Worm (Caenorhabditis elegans) whole organism, L1 larva: ENCODE data around the gene mrpl-50.

Source experiments
- C04F5.9 ChIP-seq: sonication (generic microtip); optimal IDR thresholded peaks from 2 replicates; lab custom pipeline; 2016; ENCODE audit warnings: missing genetic modification characterization, missing compliant biosample characterization
- F16B12.6 ChIP-seq: fragments of 150-350 bp; optimal IDR thresholded peaks from 2 replicates; lab custom pipeline; 2014; ENCODE audit warnings: missing biosample characterization, missing genetic modification characterization
- alr-1 ChIP-seq: fragments of 200-800 bp; sonication (Bioruptor generic); optimal IDR thresholded peaks from 2 replicates; lab custom pipeline; 2018; ENCODE audit warnings: borderline replicate concordance, mild to moderate bottlenecking, missing genetic modification characterization, missing compliant biosample characterization
- ama-1 ChIP-seq: fragments of 150-350 bp; optimal IDR thresholded peaks from 2 replicates; lab custom pipeline; 2014
- blmp-1 ChIP-seq: fragments of 150-350 bp; optimal IDR thresholded peaks from 2 replicates; lab custom pipeline; 2014; ENCODE audit warnings: missing biosample characterization, missing genetic modification characterization
- ceh-8 ChIP-seq: fragments of 200-800 bp; sonication (Bioruptor generic); optimal IDR thresholded peaks from 2 replicates; lab custom pipeline; 2018; ENCODE audit warnings: mild to moderate bottlenecking, missing genetic modification characterization, moderate library complexity, missing compliant biosample characterization
- ceh-82 ChIP-seq, 3 experiments: fragments of 150-350 bp in 1 of 3; sonication (generic microtip) in 2 of 3; optimal IDR thresholded peaks; 2 replicates each; lab custom pipeline; 2014 to 2017; ENCODE audit warnings: missing biosample characterization in 3 of 3, missing genetic modification characterization in 3 of 3
- ceh-88 ChIP-seq: fragments of 200-800 bp; sonication (Bioruptor generic); IDR thresholded peaks from 2 replicates; pipeline ENCODE4 v1.3.6; 2022; ENCODE audit warnings: missing genetic modification characterization, missing compliant biosample characterization
- ces-1 ChIP-seq: fragments of 150-350 bp; optimal IDR thresholded peaks from 2 replicates; lab custom pipeline; 2014; ENCODE audit warnings: missing biosample characterization, missing genetic modification reagents, missing genetic modification characterization
- dpl-1 ChIP-seq, 3 experiments: fragments of 150-350 bp in 2 of 3; sonication (generic microtip) in 1 of 3; optimal IDR thresholded peaks; 2 replicates each; lab custom pipeline; 2014 to 2017; ENCODE audit warnings: missing biosample characterization in 3 of 3, missing genetic modification characterization in 3 of 3, missing genetic modification reagents in 3 of 3
- dsc-1 ChIP-seq: sonication (generic microtip); optimal IDR thresholded peaks from 2 replicates; lab custom pipeline; 2016; ENCODE audit warnings: mild to moderate bottlenecking, missing genetic modification characterization, missing compliant biosample characterization
- efl-1 ChIP-seq, 4 experiments: fragments of 150-350 bp; optimal IDR thresholded peaks in 3 of 4; peaks in 1 of 4; 1 replicate in 1 of 4; 2 replicates in 3 of 4; lab custom pipeline; 2014; ENCODE audit warnings: missing biosample characterization in 2 of 4, missing genetic modification characterization in 2 of 4, missing genetic modification reagents in 2 of 4
- efl-3 ChIP-seq: fragments of 200-800 bp; sonication (Bioruptor generic); optimal IDR thresholded peaks from 2 replicates; lab custom pipeline; 2018; ENCODE audit warnings: mild to moderate bottlenecking, missing genetic modification characterization, missing compliant biosample characterization
- egl-27 ChIP-seq, 2 experiments: fragments of 150-350 bp in 1 of 2; sonication (generic microtip); optimal IDR thresholded peaks; 3 replicates each; lab custom pipeline; 2017 to 2018; ENCODE audit warnings: missing biosample characterization in 2 of 2, missing genetic modification characterization in 2 of 2, missing genetic modification reagents in 2 of 2
- elt-2 ChIP-seq: sonication (generic microtip); optimal IDR thresholded peaks from 2 replicates; lab custom pipeline; 2016; ENCODE audit warnings: missing genetic modification characterization, mild to moderate bottlenecking, inconsistent platforms, missing compliant biosample characterization, missing genetic modification reagents
- elt-3 ChIP-seq, 6 experiments: fragments of 150-350 bp in 1 of 6; sonication (generic microtip); optimal IDR thresholded peaks; 2 replicates each; lab custom pipeline; 2017 to 2018; ENCODE audit warnings: missing biosample characterization in 6 of 6, missing genetic modification characterization in 6 of 6, inconsistent platforms in 1 of 6
- ets-5 ChIP-seq: fragments of 200-800 bp; sonication (Bioruptor generic); IDR thresholded peaks from 2 replicates; pipeline ENCODE4 v1.3.6; 2022; ENCODE audit warnings: missing genetic modification characterization, missing compliant biosample characterization
- fkh-4 ChIP-seq: sonication (generic microtip); optimal IDR thresholded peaks from 2 replicates; lab custom pipeline; 2016; ENCODE audit warnings: missing compliant biosample characterization, missing genetic modification characterization, borderline replicate concordance
- fkh-8 ChIP-seq: sonication (generic microtip); optimal IDR thresholded peaks from 2 replicates; lab custom pipeline; 2016; ENCODE audit warnings: mild to moderate bottlenecking, missing genetic modification characterization, missing compliant biosample characterization
- fos-1 ChIP-seq: fragments of 150-350 bp; optimal IDR thresholded peaks from 2 replicates; lab custom pipeline; 2014; ENCODE audit warnings: missing biosample characterization, missing genetic modification characterization
- grh-1 ChIP-seq: fragments of 200-800 bp; sonication (Bioruptor generic); IDR thresholded peaks from 2 replicates; pipeline ENCODE4 v1.3.6; 2022; ENCODE audit warnings: missing genetic modification reagents, missing genetic modification characterization, missing compliant biosample characterization
- hlh-4 ChIP-seq: sonication (generic microtip); optimal IDR thresholded peaks from 2 replicates; lab custom pipeline; 2016; ENCODE audit warnings: mild to moderate bottlenecking, missing genetic modification characterization, missing compliant biosample characterization
- jun-1 ChIP-seq: fragments of 150-350 bp; optimal IDR thresholded peaks from 2 replicates; lab custom pipeline; 2014; ENCODE audit warnings: missing biosample characterization, missing genetic modification reagents, missing genetic modification characterization
- lin-39 ChIP-seq: fragments of 150-350 bp; optimal IDR thresholded peaks from 2 replicates; lab custom pipeline; 2014; ENCODE audit warnings: missing biosample characterization, missing genetic modification reagents, missing genetic modification characterization
- lir-3 ChIP-seq: sonication (generic microtip); optimal IDR thresholded peaks from 2 replicates; lab custom pipeline; 2016; ENCODE audit warnings: mild to moderate bottlenecking, missing genetic modification characterization, moderate library complexity, missing compliant biosample characterization; ENCODE audit not compliant: poor library complexity
- nhr-11 ChIP-seq: fragments of 150-350 bp; optimal IDR thresholded peaks from 2 replicates; lab custom pipeline; 2014; ENCODE audit warnings: missing biosample characterization, missing genetic modification characterization
- nhr-12 ChIP-seq: sonication (generic microtip); optimal IDR thresholded peaks from 2 replicates; lab custom pipeline; 2017; ENCODE audit warnings: missing biosample characterization, missing genetic modification characterization
- nhr-19 ChIP-seq: fragments of 200-800 bp; sonication (Bioruptor generic); conservative IDR thresholded peaks from 2 replicates; pipeline ENCODE4 v1.3.6; 2022; ENCODE audit warnings: missing genetic modification characterization, missing compliant biosample characterization
- nhr-20 ChIP-seq: sonication (generic microtip); optimal IDR thresholded peaks from 2 replicates; lab custom pipeline; 2016; ENCODE audit warnings: mild to moderate bottlenecking, missing genetic modification characterization, missing compliant biosample characterization
- nhr-237 ChIP-seq: fragments of 150-350 bp; optimal IDR thresholded peaks from 2 replicates; lab custom pipeline; 2014; ENCODE audit warnings: missing biosample characterization, missing genetic modification characterization
- nhr-47 ChIP-seq: sonication (generic microtip); optimal IDR thresholded peaks from 2 replicates; lab custom pipeline; 2016; ENCODE audit warnings: mild to moderate bottlenecking, missing genetic modification characterization, moderate library complexity, missing compliant biosample characterization
- nhr-71 ChIP-seq: sonication (generic microtip); optimal IDR thresholded peaks from 2 replicates; lab custom pipeline; 2016; ENCODE audit warnings: mild to moderate bottlenecking, missing genetic modification characterization, moderate library complexity, missing compliant biosample characterization
- nhr-77 ChIP-seq: fragments of 150-350 bp; optimal IDR thresholded peaks from 2 replicates; lab custom pipeline; 2014; ENCODE audit warnings: missing biosample characterization, missing genetic modification characterization
- nhr-84 ChIP-seq: sonication (generic microtip); optimal IDR thresholded peaks from 2 replicates; lab custom pipeline; 2017; ENCODE audit warnings: missing biosample characterization, missing genetic modification characterization
- nhr-90 ChIP-seq: sonication (generic microtip); optimal IDR thresholded peaks from 2 replicates; lab custom pipeline; 2016; ENCODE audit warnings: mild to moderate bottlenecking, missing genetic modification characterization, missing compliant biosample characterization; ENCODE audit not compliant: poor library complexity
- pag-3 ChIP-seq: sonication (generic microtip); optimal IDR thresholded peaks from 2 replicates; lab custom pipeline; 2017; ENCODE audit warnings: missing genetic modification characterization, mild to moderate bottlenecking, missing compliant biosample characterization, antibody characterized with exemption, borderline replicate concordance; ENCODE audit not compliant: insufficient read depth
- pqm-1 ChIP-seq: sonication (generic microtip); optimal IDR thresholded peaks from 3 replicates; lab custom pipeline; 2017; ENCODE audit warnings: missing biosample characterization, missing genetic modification characterization
- skn-1 ChIP-seq: fragments of 150-350 bp; optimal IDR thresholded peaks from 2 replicates; lab custom pipeline; 2014; ENCODE audit warnings: missing biosample characterization, missing genetic modification characterization
- sox-4 ChIP-seq: sonication (generic microtip); optimal IDR thresholded peaks from 2 replicates; lab custom pipeline; 2016; ENCODE audit warnings: missing genetic modification characterization, missing compliant biosample characterization
- sup-37 ChIP-seq: fragments of 200-800 bp; sonication (Bioruptor generic); optimal IDR thresholded peaks from 2 replicates; lab custom pipeline; 2018; ENCODE audit warnings: mild to moderate bottlenecking, missing genetic modification characterization, missing compliant biosample characterization
- swsn-7 ChIP-seq: sonication (generic microtip); optimal IDR thresholded peaks from 2 replicates; lab custom pipeline; 2016; ENCODE audit warnings: missing genetic modification characterization, missing compliant biosample characterization
- tbx-2 ChIP-seq: sonication (generic microtip); optimal IDR thresholded peaks from 2 replicates; lab custom pipeline; 2016; ENCODE audit warnings: missing genetic modification characterization, missing compliant biosample characterization
- unc-130 ChIP-seq: fragments of 150-350 bp; optimal IDR thresholded peaks from 2 replicates; lab custom pipeline; 2017; ENCODE audit warnings: missing biosample characterization, missing genetic modification characterization, inconsistent platforms
- unc-30 ChIP-seq: sonication (generic microtip); optimal IDR thresholded peaks from 2 replicates; lab custom pipeline; 2017; ENCODE audit warnings: missing biosample characterization, missing genetic modification characterization
- zip-4 ChIP-seq: fragments of 200-800 bp; sonication (Bioruptor generic); optimal IDR thresholded peaks from 2 replicates; lab custom pipeline; 2018; ENCODE audit warnings: mild to moderate bottlenecking, missing genetic modification characterization, moderate library complexity, missing compliant biosample characterization
- ztf-11 ChIP-seq, 2 experiments: sonication (generic microtip); optimal IDR thresholded peaks; 2 replicates each; lab custom pipeline; 2016 to 2017; ENCODE audit warnings: missing genetic modification characterization in 2 of 2, missing biosample characterization in 1 of 2, missing compliant biosample characterization in 1 of 2
- ztf-4 ChIP-seq: fragments of 150-350 bp; optimal IDR thresholded peaks from 2 replicates; lab custom pipeline; 2014; ENCODE audit warnings: missing biosample characterization, missing genetic modification characterization

Gene mrpl-50

ce11 chrII:8927253-8927791 lies 2.3 kb upstream of the mrpl-50 start, which contains the start of gene cct-2 (continued):
- TF ChIP-seq zip-4 (GFP tag; lab: Kevin White, UChicago) (no peak), ztf-11 (tag; optimal IDR thresholded peaks at IDR 0.05; lab: Kevin White, UChicago) (no peak), fkh-4 (tag; lab: Kevin White, UChicago) (no peak), tbx-2 (peak; percentile 39), jun-1 (no peak), nhr-19 (GFP tag; lab: Robert Waterston, UW) (no peak), nhr-47 (tag; lab: Kevin White, UChicago) (peak; percentile 38), nhr-77 (no peak), sox-4 (tag; lab: Kevin White, UChicago) (no peak), ces-1 (GFP tag; lab: Kevin White, UChicago) (no peak), swsn-7 (tag; lab: Kevin White, UChicago) (peak; percentile 31), efl-1 (optimal IDR thresholded peaks at IDR 0.05; lab: Kevin White, UChicago) (peak; percentile 30 to 51), efl-1 (GFP tag; optimal IDR thresholded peaks at IDR 0.05 in 1 of 2; lab: Kevin White, UChicago) (peak; percentile 54 to 96), hlh-4 (no peak), C04F5.9 (tag; lab: Kevin White, UChicago) (no peak), nhr-12 (tag; lab: Kevin White, UChicago) (no peak), unc-30 (tag; lab: Kevin White, UChicago) (no peak), lin-39 (tag; lab: Kevin White, UChicago) (no peak), nhr-11 (tag; lab: Kevin White, UChicago) (no peak), ets-5 (GFP tag; lab: Robert Waterston, UW) (no peak), blmp-1 (tag; lab: Kevin White, UChicago) (peak; percentile 63), skn-1 (tag; lab: Kevin White, UChicago) (peak; percentile 21), alr-1 (tag; lab: Kevin White, UChicago) (no peak), grh-1 (no peak), F16B12.6 (tag; lab: Kevin White, UChicago) (no peak), ceh-82 (tag; optimal IDR thresholded peaks at IDR 0.05; lab: Kevin White, UChicago) (peak in 1 of 3 experiments; percentile 23), lir-3 (tag; lab: Kevin White, UChicago) (peak; percentile 64), elt-3 (tag; optimal IDR thresholded peaks at IDR 0.05; lab: Kevin White, UChicago) (peak in 1 of 6 experiments; percentile 35), dpl-1 (GFP tag; optimal IDR thresholded peaks at IDR 0.05; lab: Kevin White, UChicago) (peak; percentile 22 to 64 (median 37)), pag-3 (no peak), efl-3 (no peak), ama-1 (lab: Kevin White, UChicago) (no peak), sup-37 (no peak), nhr-71 (tag; lab: Kevin White, UChicago) (peak; percentile 59), nhr-84 (no peak), ceh-88 (GFP tag; lab: Robert Waterston, UW) (no peak), nhr-237 (tag; lab: Kevin White, UChicago) (no peak), pqm-1 (tag; lab: Kevin White, UChicago) (no peak), dsc-1 (tag; lab: Kevin White, UChicago) (peak; percentile 13), egl-27 (tag; optimal IDR thresholded peaks at IDR 0.05; lab: Kevin White, UChicago) (no peak), nhr-20 (tag; lab: Kevin White, UChicago) (peak; percentile 56), ceh-8 (GFP tag; lab: Kevin White, UChicago) (no peak), ztf-4 (no peak)

ce11 chrII:8930763-8931162 lies 1.1 kb downstream of the mrpl-50 start, which contains the start of gene enol-1:
Gene enol-1 (plus strand): TSS chrII:8930997.
- TF ChIP-seq nhr-47 (tag; lab: Kevin White, UChicago) (no peak), nhr-90 (no peak), hlh-4 (no peak), nhr-71 (tag; lab: Kevin White, UChicago) (no peak), sox-4 (tag; lab: Kevin White, UChicago) (no peak), nhr-20 (tag; lab: Kevin White, UChicago) (no peak), fos-1 (no peak), unc-130 (tag; lab: Kevin White, UChicago) (no peak), ztf-11 (tag; optimal IDR thresholded peaks at IDR 0.05; lab: Kevin White, UChicago) (no peak), elt-2 (tag; lab: Kevin White, UChicago) (no peak), fkh-8 (tag; lab: Kevin White, UChicago) (no peak), elt-3 (tag; optimal IDR thresholded peaks at IDR 0.05; lab: Kevin White, UChicago) (no peak), sup-37 (no peak), nhr-12 (tag; lab: Kevin White, UChicago) (no peak), ets-5 (GFP tag; lab: Robert Waterston, UW) (no peak), lir-3 (tag; lab: Kevin White, UChicago) (no peak)
- TF ChIP-seq, all 84 proteins: peak for 0
